Worm (Caenorhabditis elegans): Measurements from ENCODE around the gene ugt-35.

ugt-35 gene

ce11 chrV:10661417-10661945, 7.4 kb upstream of the ugt-35 start, which contains the start of gene sqv-4 (continued):
- TF ChIP-seq rnt-1 (tag; optimal IDR thresholded peaks at IDR 0.05) (no peak), unc-130 (tag; optimal IDR thresholded peaks at IDR 0.05) (no peak), C34B4.2 (tag; optimal IDR thresholded peaks at IDR 0.05) (no peak), hlh-4 (tag; optimal IDR thresholded peaks at IDR 0.05) (no peak), snpc-4 (tag; optimal IDR thresholded peaks at IDR 0.05) (no peak), lin-13 (GFP tag; optimal IDR thresholded peaks at IDR 0.05) (no peak), dpl-1 (GFP tag; optimal IDR thresholded peaks at IDR 0.05) (peak; percentile 82 to 88 (median 84)), ztf-4 (tag; optimal IDR thresholded peaks at IDR 0.05) (no peak), snu-23 (GFP tag; optimal IDR thresholded peaks at IDR 0.05) (peak; percentile 67), nhr-85 (tag) (peak; percentile 10), elt-3 (tag; optimal IDR thresholded peaks at IDR 0.05) (no peak), alr-1 (tag; optimal IDR thresholded peaks at IDR 0.05; ENCODE audit: borderline replicate concordance) (no peak), aly-2 (tag; optimal IDR thresholded peaks at IDR 0.05) (no peak)

- no peak for TF ChIP-seq ceh-8 (GFP tag; optimal IDR thresholded peaks at IDR 0.05)
- TF ChIP-seq unc-30 (tag; optimal IDR thresholded peaks at IDR 0.05), result no peak
- no peak for TF ChIP-seq ztf-11 (tag; optimal IDR thresholded peaks at IDR 0.05)
- no peak for TF ChIP-seq mep-1 (tag; optimal IDR thresholded peaks at IDR 0.05)
- no peak for TF ChIP-seq hpl-2 (GFP tag; optimal IDR thresholded peaks at IDR 0.05)
- TF ChIP-seq nhr-19 (GFP tag; conservative IDR thresholded peaks at IDR 0.05), result no peak
- TF ChIP-seq isw-1 (GFP tag; IDR thresholded peaks at IDR 0.05), result no peak
- no peak for TF ChIP-seq aly-2 (tag; optimal IDR thresholded peaks at IDR 0.05)
- no peak for TF ChIP-seq hlh-17 (GFP tag; optimal IDR thresholded peaks at IDR 0.05; ENCODE audit: borderline replicate concordance)
- no peak for TF ChIP-seq elt-3 (tag; optimal IDR thresholded peaks at IDR 0.05)
- no peak for TF ChIP-seq nhr-77 (tag; optimal IDR thresholded peaks at IDR 0.05)
- TF ChIP-seq lin-39 (tag; optimal IDR thresholded peaks at IDR 0.05), result no peak
These were observed 5.3 kb upstream of the ugt-35 start for ce11 chrV:10659343-10659742.

DNA sequence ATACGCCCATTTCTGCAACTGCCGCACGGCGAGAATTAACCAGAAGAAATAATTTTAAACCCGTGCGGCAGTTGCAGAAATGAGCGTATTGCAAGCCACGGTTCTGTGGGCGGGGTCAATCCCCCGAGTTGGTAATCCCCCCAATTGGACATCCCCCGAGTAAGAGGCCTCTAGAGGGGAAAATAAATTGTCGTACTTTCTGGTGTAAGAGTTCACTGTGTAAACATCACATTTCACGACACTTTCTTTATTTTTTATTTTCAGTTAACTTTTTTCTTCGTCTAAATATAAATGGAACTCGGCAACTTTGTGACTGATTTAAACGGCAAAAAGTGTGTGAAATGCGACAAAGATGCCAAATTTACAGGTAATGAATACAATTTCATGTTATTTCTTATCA, 3.9 kb upstream of the ugt-35 start, which contains the start of gene tut-2:
Gene tut-2 (plus strand): TSS at position 277 of the 400 bp plus-strand sequence.
- TF ChIP-seq unc-30 (tag; optimal IDR thresholded peaks at IDR 0.05) (no peak), C04F5.9 (tag; optimal IDR thresholded peaks at IDR 0.05) (no peak), efl-3 (GFP tag; optimal IDR thresholded peaks at IDR 0.05) (no peak), snu-23 (GFP tag; optimal IDR thresholded peaks at IDR 0.05) (peak; percentile 7), F16B12.6 (tag; optimal IDR thresholded peaks at IDR 0.05) (peak; percentile 76), blmp-1 (tag; optimal IDR thresholded peaks at IDR 0.05) (peak; percentile 32), lin-35 (GFP tag; optimal IDR thresholded peaks at IDR 0.05) (peak in 1 of 2 experiments; percentile 32), efl-1 (optimal IDR thresholded peaks at IDR 0.05) (peak in 1 of 2 experiments; percentile 35), efl-1 (GFP tag; optimal IDR thresholded peaks at IDR 0.05 in 1 of 2) (peak; percentile 26 to 94), ceh-82 (tag; optimal IDR thresholded peaks at IDR 0.05) (no peak), pqm-1 (tag; optimal IDR thresholded peaks at IDR 0.05) (no peak), grh-1 (GFP tag; IDR thresholded peaks at IDR 0.05) (no peak), nhr-19 (GFP tag; conservative IDR thresholded peaks at IDR 0.05) (0 out of 2 replicates have a peak, but pooled peaks have one; percentile 4), irx-1 (tag; optimal IDR thresholded peaks at IDR 0.05) (no peak), pag-3 (tag; optimal IDR thresholded peaks at IDR 0.05; ENCODE audit: borderline replicate concordance, insufficient read depth) (no peak), ceh-63 (GFP tag; optimal IDR thresholded peaks at IDR 0.05) (no peak), dpl-1 (GFP tag; optimal IDR thresholded peaks at IDR 0.05) (peak in 1 of 3 experiments; percentile 19)

DNA sequence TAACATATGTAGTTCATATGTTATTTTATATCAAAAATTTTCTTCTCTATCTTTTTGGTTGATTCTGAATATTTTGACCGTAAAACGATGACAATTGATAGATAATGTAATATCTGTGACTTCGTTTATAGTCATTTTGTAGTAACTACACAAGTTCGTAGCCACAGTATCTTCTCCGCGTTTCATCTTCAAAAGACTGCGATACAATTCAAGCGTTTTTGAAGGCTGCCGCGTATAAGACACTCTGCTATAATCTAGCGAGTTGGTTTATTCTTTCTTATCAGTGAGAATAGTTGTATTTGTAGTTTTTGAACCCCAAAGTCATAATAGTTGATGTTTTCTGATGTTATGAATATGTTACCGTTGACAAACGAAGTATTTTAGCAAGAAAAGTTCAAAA, 2.9 kb upstream of the ugt-35 start, which contains the start of gene ugt-34:
Gene ugt-34 (minus strand): TSS at position 21 of the 400 bp plus-strand sequence.
- TF ChIP-seq pag-3 (tag; optimal IDR thresholded peaks at IDR 0.05; ENCODE audit: borderline replicate concordance, insufficient read depth), result no peak
- peak; percentile 43 for TF ChIP-seq nhr-20 (tag; optimal IDR thresholded peaks at IDR 0.05)
